Fruit fly (Drosophila melanogaster) S2 (cell line): ENCODE measurements around the gene rudhira.

Experiments
- CG8478 ChIP-seq: fragments of >200 bp; optimal IDR thresholded peaks from 2 replicates; lab custom pipeline; 2018
- CTCF ChIP-seq, 2 experiments: fragments of >200 bp; optimal IDR thresholded peaks; 2 replicates each; lab custom pipeline; 2018

The rudhira gene

DNA sequence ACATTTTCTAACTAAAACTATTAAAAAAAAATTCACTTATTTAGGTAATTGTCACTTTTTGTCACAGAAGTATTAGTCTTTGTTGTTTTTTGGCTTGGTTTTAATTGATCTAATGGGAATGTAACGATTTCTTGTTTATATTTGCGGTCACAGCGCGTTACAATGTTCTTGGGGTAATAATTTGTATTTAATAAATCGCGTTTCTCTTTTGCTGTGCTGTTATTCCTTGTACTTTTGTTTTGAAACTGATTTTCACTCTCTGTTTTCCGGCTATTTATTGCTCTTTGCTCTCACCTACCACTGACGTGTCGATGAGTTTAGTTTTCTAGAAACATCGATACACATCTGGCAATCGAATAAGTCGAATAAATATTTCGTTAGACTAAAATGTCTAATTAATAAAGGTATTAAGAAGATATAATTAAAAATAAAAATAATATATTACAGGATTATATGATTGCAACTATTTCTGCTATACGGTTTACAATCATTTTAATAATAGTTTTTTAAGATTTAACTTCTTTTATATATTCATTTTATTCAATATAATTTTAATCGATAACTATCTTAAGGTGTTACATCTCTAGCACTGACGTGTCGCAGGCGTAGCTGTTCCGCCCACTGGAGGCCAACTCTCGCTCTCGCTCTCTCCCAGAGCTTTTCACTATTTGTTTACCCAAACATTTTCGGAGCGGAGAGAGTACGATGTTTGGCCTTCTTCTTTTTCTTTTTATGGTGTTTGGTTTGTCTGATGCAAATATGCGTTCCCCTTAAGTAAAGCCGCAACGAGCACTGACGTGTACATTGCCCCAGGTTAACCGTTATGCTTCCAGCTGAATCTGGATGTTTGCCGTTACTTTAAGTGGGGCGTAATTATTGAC lies 9.6 kb upstream of the rudhira start, which contains the start of gene Hsc70-3:
Hsc70-3 (minus strand) TSS at position 251 of the 881 bp plus-strand sequence.
- TF ChIP-seq CG8478 (lab: Kevin White, UChicago) (no peak), CTCF (optimal IDR thresholded peaks at IDR 0.05; lab: Kevin White, UChicago) (no peak)

- no peak for TF ChIP-seq CTCF (optimal IDR thresholded peaks at IDR 0.05; lab: Kevin White, UChicago)
- no peak for TF ChIP-seq CG8478 (lab: Kevin White, UChicago)
Observed at dm6 chrX:11812828-11813227, 3.9 kb upstream of the rudhira start.

DNA sequence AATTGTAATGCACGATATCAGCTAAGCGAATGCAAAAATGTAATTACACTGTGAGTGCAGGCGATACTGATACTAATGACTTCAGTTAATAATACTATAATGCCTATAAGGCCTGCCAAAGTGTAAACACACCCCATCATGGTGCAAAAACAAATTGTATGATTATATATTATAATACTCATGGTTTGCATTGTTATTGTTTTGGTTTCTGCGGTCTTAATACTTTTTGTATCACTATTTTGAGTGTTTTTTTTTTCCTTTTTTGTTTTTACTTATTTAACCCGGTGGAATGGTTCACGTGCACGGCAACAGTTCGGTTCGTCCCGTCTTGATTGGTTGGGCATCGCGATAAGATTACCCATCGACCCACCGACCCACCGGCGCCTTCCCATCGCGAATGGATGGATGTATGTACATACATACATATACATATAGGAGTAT lies 3.0 kb upstream of the rudhira start:
- TF ChIP-seq CTCF (optimal IDR thresholded peaks at IDR 0.05; lab: Kevin White, UChicago), result no peak
- TF ChIP-seq CG8478 (lab: Kevin White, UChicago), result no peak

DNA sequence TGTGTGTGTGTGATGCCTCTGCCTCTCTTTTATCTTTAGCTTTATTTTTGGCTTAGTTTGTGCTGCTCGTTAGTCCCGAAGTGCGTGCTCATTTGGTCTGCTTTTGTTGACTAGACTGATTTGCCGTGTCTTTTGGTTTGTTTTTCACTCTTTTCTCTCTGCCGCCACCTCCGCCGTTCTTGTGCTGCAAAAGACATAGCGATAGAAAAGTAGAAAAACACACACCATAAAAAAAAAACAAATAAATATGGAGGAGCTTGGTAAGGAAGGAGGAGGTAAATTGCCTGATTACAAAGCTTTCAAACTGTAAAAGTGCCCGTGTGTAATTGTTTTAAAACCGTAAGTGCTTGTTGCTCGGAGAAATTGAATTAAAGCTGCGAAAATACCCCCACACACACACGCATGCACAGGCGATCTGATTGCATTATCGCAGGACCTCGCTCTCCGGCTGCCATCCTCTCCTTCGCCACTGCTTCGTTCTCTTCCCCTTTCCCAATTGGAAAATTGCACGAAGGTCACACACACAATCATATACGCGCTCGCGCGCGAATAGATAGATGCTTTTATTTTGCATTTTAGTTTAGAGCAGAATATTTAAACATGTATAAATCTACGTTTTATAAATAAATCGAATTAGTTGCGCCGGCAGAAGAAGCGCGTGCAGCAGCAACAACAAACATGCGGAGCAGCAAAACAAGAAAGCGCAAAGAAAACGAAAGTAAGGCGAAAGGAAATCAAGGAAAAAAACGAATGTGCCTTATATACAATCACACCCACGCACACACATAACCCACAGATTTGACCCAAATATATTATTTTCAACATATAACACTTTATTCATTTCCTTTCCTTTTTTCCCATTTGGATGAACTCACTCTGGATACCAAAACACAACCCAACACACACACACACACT lies 1.1 kb upstream of the rudhira start:
- TF ChIP-seq CTCF (optimal IDR thresholded peaks at IDR 0.05; lab: Kevin White, UChicago) (no peak), CG8478 (lab: Kevin White, UChicago) (no peak)

DNA sequence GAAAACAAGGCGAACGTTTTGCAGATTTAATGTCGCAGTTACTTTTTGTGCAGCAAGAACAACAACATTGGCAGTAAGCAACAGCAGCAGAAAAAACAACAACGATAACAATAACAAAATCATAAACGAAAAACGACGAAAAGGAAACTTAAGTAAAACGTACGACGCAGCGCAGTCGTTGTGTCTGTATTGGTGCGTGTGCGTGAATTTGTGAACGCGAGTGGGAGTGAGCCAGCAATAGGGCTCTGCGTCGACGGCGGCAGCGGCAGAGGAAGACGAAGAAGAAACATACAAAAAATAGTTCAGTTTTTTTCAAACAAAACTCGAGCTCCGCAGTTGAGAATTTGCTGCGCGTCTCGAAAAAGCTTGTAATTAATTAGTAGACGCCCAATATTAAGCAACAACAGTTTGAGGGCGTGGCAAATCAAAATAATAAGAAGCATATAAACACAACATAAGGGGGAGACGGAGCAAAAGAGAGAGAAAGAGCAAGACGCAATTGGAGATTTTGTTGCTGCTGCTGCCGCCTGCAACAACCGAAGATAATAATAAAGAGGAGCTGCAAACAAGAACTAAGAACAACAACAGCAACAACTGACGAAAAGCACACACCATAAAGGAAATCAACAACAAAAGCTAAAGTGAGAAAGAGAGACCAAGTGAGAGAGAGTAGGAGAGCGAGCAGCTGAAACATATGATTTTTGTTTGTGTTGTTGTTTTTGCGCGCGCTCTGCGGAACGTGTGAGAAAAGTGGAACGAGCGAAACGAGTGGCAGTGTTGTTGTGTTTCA lies 680 bp downstream of the rudhira start:
- TF ChIP-seq CTCF (optimal IDR thresholded peaks at IDR 0.05; lab: Kevin White, UChicago) (no peak), CG8478 (lab: Kevin White, UChicago) (no peak)

DNA sequence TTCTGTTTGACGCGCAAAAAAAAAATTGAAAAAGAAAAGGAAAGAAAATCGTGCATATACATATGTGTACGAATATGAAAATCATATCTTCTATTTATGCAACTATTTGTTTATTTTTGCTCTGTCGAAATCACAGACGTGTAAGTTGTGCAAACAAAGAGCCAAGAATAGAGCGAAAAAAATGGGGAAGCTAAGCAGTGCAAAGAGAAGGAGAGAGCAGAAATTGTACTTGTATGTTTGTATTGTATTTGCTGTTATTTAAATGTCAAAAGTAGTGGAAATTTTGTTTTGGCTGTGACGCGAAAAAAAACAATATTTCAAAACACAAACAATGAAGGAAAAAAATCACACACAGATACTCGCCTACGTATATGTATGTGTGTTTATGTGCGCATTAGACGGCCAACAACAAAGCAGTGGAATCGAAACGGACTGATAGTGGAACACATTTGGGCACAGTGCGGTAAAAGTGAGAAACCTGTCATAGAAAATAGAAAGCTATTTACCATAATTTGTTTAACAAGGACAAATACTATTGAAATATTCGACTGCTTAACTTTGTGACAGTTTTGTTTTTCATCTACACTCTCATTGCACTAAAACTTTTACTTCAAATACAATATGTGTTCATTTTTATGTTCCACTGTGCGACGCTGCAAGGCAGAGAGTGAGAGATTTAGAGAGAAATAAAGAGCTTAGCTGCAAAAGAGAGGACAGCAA lies 1.5 kb downstream of the rudhira start:
- TF ChIP-seq CTCF (optimal IDR thresholded peaks at IDR 0.05; lab: Kevin White, UChicago) (no peak), CG8478 (lab: Kevin White, UChicago) (no peak)

dm6 chrX:11818767-11819089 lies 2.0 kb downstream of the rudhira start:
- TF ChIP-seq CTCF (optimal IDR thresholded peaks at IDR 0.05; lab: Kevin White, UChicago) (no peak), CG8478 (lab: Kevin White, UChicago) (no peak)

- TF ChIP-seq CTCF (optimal IDR thresholded peaks at IDR 0.05; lab: Kevin White, UChicago) (no peak), CG8478 (lab: Kevin White, UChicago) (no peak)
Observed at dm6 chrX:11819241-11819862, 2.7 kb downstream of the rudhira start.

DNA sequence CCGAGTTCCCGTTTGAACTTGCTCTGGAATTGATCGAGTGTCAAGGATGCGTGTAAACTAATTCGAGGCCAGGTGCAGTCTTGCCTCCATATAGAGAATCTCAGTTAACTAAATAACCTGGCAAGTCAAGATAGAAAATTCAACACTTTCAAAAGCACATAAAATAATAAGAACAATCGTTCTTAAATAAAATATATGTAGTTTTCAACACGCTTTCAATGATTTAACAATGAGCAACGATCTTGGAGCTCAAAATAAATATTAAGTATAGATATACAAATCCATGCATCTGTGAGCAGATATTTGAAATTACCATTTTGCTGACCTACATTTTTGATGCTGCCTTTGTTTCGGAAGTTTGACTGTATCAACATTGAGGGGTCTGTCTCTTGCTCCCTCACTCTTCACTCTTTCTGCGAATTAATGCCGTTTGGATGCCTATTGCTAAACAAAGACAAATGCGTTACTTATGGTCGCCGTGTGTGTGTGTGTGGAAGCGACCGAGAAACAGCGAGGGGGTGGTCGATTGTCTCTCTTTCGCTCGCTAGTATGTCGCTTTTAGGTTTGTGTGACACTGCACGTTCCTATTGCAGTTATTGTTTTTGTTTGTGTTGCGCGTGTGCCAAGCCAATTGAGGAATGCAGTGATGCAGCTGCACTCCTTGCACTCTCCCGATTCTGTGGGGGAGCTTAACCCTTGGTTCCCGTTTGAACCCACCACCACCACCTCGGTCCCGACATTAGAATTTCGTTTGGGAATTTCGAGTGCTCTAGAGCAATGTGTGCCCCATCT lies 3.8 kb downstream of the rudhira start:
- TF ChIP-seq CG8478 (lab: Kevin White, UChicago) (no peak), CTCF (optimal IDR thresholded peaks at IDR 0.05; lab: Kevin White, UChicago) (no peak)

dm6 chrX:11821946-11822345 lies 5.2 kb downstream of the rudhira start:
- no peak for TF ChIP-seq CG8478 (lab: Kevin White, UChicago)
- no peak for TF ChIP-seq CTCF (optimal IDR thresholded peaks at IDR 0.05; lab: Kevin White, UChicago)

DNA sequence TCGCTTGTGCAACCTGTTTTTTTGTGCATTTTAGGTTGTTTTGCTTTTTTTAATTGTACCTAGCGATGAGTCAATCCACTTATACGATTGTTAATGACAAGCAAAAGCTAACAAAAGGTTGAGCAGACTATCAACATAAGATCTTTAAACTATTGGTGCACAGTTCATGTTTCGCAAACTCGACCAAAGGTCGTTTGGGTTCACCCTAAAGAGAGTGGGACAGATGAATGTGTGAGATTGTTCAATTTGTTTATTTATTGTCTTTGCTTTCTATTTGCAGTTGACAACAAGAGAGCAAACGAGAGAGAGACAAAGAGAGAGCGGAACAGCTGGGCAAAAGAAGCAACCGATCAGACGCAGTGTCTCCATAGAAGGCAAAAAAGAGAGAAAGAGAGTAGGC lies 6.3 kb downstream of the rudhira start:
- TF ChIP-seq CTCF (optimal IDR thresholded peaks at IDR 0.05; lab: Kevin White, UChicago), result no peak
- TF ChIP-seq CG8478 (lab: Kevin White, UChicago), result no peak

DNA sequence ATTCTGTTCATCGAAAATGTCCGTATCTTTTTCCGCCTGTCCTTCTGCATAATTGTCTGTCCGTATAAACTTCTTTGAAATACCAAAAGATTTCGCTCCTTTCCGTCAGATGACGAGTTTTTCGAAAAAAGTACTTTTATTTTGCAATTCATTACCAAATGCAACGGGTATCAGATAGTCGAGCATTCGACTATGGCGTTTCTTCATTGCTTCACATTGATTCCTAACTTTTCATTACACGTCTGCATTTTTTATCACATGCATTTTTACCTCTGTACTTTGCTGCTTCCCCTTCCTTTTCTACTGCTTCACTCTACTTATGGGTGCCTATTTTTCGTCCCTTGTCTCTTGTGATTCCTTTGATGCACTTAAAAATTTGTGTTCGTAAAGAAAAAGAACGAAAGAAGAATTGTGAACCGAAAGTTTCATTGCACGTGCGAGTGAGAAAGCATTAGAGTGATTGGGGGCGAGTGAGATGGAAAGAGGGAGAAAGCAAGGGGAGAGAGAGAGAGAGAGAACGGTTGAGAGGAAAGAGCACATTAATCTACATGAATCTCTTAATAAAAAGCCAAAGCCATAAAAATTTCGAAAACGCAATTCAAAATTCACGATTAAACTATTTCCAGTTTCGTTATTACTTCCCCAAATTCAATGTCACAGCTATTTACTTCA lies 11.8 kb downstream of the rudhira start:
- TF ChIP-seq CTCF (optimal IDR thresholded peaks at IDR 0.05; lab: Kevin White, UChicago) (no peak), CG8478 (lab: Kevin White, UChicago) (no peak)
